Worm (Caenorhabditis elegans) whole organism, L4/young adult: Measurements from ENCODE around the gene cank-26.

Experiments used
- W03F9.2 ChIP-seq: fragments of 150-350 bp; optimal IDR thresholded peaks from 2 replicates; lab custom pipeline; 2014; ENCODE audit warnings: missing biosample characterization, missing genetic modification characterization
- him-1 ChIP-seq: sonication (generic microtip); optimal IDR thresholded peaks from 2 replicates; lab custom pipeline; 2016; ENCODE audit warnings: missing genotype, missing genetic modification reagents, missing genetic modification characterization, missing compliant biosample characterization

- no peak for TF ChIP-seq him-1 (tag; lab: Kevin White, UChicago)
- TF ChIP-seq W03F9.2 (tag; lab: Kevin White, UChicago), result no peak
Measured at ce11 chrII:4018617-4019016, 43.8 kb upstream of the cank-26 start, which contains the start of gene K07D4.6.
